Worm (Caenorhabditis elegans) whole organism, L2 larva: ENCODE results near the gene C25H3.11.

Source experiments
- C34F6.9 ChIP-seq: fragments of 150-350 bp; optimal IDR thresholded peaks from 2 replicates; lab custom pipeline; 2014; ENCODE audit warnings: missing biosample characterization, missing genetic modification characterization
- F13H6.1 ChIP-seq: sonication (generic microtip); optimal IDR thresholded peaks from 2 replicates; lab custom pipeline; 2016; ENCODE audit warnings: missing genetic modification characterization, missing compliant biosample characterization
- Y55F3AM.14 ChIP-seq: fragments of 200-800 bp; sonication (Bioruptor generic); optimal IDR thresholded peaks from 2 replicates; lab custom pipeline; 2018; ENCODE audit warnings: mild to moderate bottlenecking, missing genetic modification characterization, missing compliant biosample characterization
- aly-2 ChIP-seq: fragments of 150-350 bp; optimal IDR thresholded peaks from 2 replicates; lab custom pipeline; 2014; ENCODE audit warnings: missing biosample characterization, missing genetic modification characterization
- blmp-1 ChIP-seq: sonication (generic microtip); optimal IDR thresholded peaks from 2 replicates; lab custom pipeline; 2017; ENCODE audit warnings: missing genetic modification characterization, mild to moderate bottlenecking, missing compliant biosample characterization, antibody characterized with exemption, moderate library complexity; ENCODE audit not compliant: insufficient read depth
- ceh-16 ChIP-seq: fragments of 150-350 bp; optimal IDR thresholded peaks from 2 replicates; lab custom pipeline; 2014; ENCODE audit warnings: missing biosample characterization, missing genetic modification characterization
- ceh-82 ChIP-seq: fragments of 150-350 bp; optimal IDR thresholded peaks from 2 replicates; lab custom pipeline; 2014; ENCODE audit warnings: missing biosample characterization, missing genetic modification characterization
- crh-2 ChIP-seq: sonication (generic microtip); optimal IDR thresholded peaks from 2 replicates; lab custom pipeline; 2017; ENCODE audit warnings: missing biosample characterization, missing genetic modification characterization
- dmd-4 ChIP-seq: sonication (generic microtip); optimal IDR thresholded peaks from 2 replicates; lab custom pipeline; 2017; ENCODE audit warnings: missing biosample characterization, missing genetic modification characterization
- elt-1 ChIP-seq: fragments of 150-350 bp; optimal IDR thresholded peaks from 2 replicates; lab custom pipeline; 2014; ENCODE audit warnings: missing biosample characterization, missing genetic modification characterization
- fos-1 ChIP-seq: fragments of 150-350 bp; optimal IDR thresholded peaks from 2 replicates; lab custom pipeline; 2014; ENCODE audit warnings: missing biosample characterization, missing genetic modification characterization
- gmeb-1 ChIP-seq: fragments of 150-350 bp; optimal IDR thresholded peaks from 2 replicates; lab custom pipeline; 2014; ENCODE audit warnings: missing biosample characterization, missing genetic modification characterization
- lin-13 ChIP-seq: fragments of 150-350 bp; optimal IDR thresholded peaks from 2 replicates; lab custom pipeline; 2014; ENCODE audit warnings: missing biosample characterization, missing genetic modification reagents, missing genetic modification characterization
- lin-39 ChIP-seq: fragments of 150-350 bp; optimal IDR thresholded peaks from 2 replicates; lab custom pipeline; 2014; ENCODE audit warnings: missing biosample characterization, missing genetic modification reagents, missing genetic modification characterization
- lsy-2 ChIP-seq, 2 experiments: fragments of 150-350 bp in 1 of 2; sonication (generic microtip) in 1 of 2; optimal IDR thresholded peaks; 2 replicates each; lab custom pipeline; 2014 to 2017; ENCODE audit warnings: missing biosample characterization in 2 of 2, missing genetic modification characterization in 2 of 2
- mab-5 ChIP-seq: fragments of 150-350 bp; optimal IDR thresholded peaks from 2 replicates; lab custom pipeline; 2014; ENCODE audit warnings: missing biosample characterization, missing genetic modification characterization
- nhr-11 ChIP-seq: fragments of 150-350 bp; optimal IDR thresholded peaks from 2 replicates; lab custom pipeline; 2014; ENCODE audit warnings: missing biosample characterization, missing genetic modification characterization
- nhr-12 ChIP-seq: fragments of 150-350 bp; optimal IDR thresholded peaks from 2 replicates; lab custom pipeline; 2014; ENCODE audit warnings: missing biosample characterization, missing genetic modification characterization
- nhr-21 ChIP-seq: fragments of 150-350 bp; optimal IDR thresholded peaks from 2 replicates; lab custom pipeline; 2014; ENCODE audit warnings: missing biosample characterization, missing genetic modification characterization
- nhr-237 ChIP-seq: fragments of 150-350 bp; optimal IDR thresholded peaks from 2 replicates; lab custom pipeline; 2014; ENCODE audit warnings: missing biosample characterization, missing genetic modification characterization
- nhr-25 ChIP-seq: fragments of 150-350 bp; sonication (generic microtip); optimal IDR thresholded peaks from 3 replicates; lab custom pipeline; 2014; ENCODE audit warnings: missing biosample characterization, missing genetic modification characterization
- nhr-6 ChIP-seq: fragments of 150-350 bp; optimal IDR thresholded peaks from 2 replicates; lab custom pipeline; 2014; ENCODE audit warnings: missing biosample characterization, missing genetic modification characterization
- nhr-77 ChIP-seq: fragments of 150-350 bp; optimal IDR thresholded peaks from 2 replicates; lab custom pipeline; 2014; ENCODE audit warnings: missing biosample characterization, missing genetic modification characterization
- sma-3 ChIP-seq: sonication (generic microtip); optimal IDR thresholded peaks from 2 replicates; lab custom pipeline; 2016; ENCODE audit warnings: missing genetic modification reagents, missing genetic modification characterization, missing compliant biosample characterization
- sma-9 ChIP-seq, 2 experiments: fragments of 150-350 bp in 1 of 2; sonication (generic microtip) in 1 of 2; optimal IDR thresholded peaks; 2 replicates each; lab custom pipeline; 2014 to 2016; ENCODE audit warnings: missing genetic modification characterization in 2 of 2, mild to moderate bottlenecking in 1 of 2, missing biosample characterization in 1 of 2, missing compliant biosample characterization in 1 of 2, missing genetic modification reagents in 1 of 2, moderate library complexity in 1 of 2
- unc-55 ChIP-seq: fragments of 150-350 bp; sonication (generic microtip); optimal IDR thresholded peaks from 3 replicates; lab custom pipeline; 2014; ENCODE audit warnings: missing biosample characterization, missing genetic modification reagents, missing genetic modification characterization
- zag-1 ChIP-seq: fragments of 150-350 bp; optimal IDR thresholded peaks from 2 replicates; lab custom pipeline; 2014; ENCODE audit warnings: missing biosample characterization, missing genetic modification characterization
- ztf-1 ChIP-seq: fragments of 200-800 bp; sonication (Bioruptor generic); conservative IDR thresholded peaks from 2 replicates; pipeline ENCODE4 v1.3.6; 2022; ENCODE audit warnings: missing genetic modification characterization, missing compliant biosample characterization

Gene C25H3.11

DNA sequence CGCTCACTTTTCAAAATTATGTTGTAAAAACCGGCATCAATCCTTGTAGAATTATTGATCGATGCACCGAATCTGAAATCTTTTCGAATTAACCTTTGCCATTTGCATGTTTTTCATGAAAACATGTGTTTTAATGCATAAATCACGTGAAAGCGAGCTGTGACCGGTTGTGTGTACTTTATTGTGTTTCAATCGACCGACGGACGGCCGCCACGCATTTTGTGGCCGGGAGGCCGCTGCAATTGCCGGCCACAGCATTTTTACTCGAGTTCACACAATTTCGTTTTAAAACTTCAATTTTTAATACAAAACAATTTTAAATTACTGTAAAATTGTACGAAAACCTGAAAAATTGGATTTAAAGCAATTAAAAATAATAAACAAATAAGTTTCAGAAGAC lies at the start of gene C25H3.11:
TSS of gene C25H3.11 (minus strand) at position 82 of the 400 bp plus-strand sequence.
- TF ChIP-seq sma-3 (GFP tag; lab: Kevin White, UChicago), result peak; percentile 10
- peak in 1 of 2 experiments; percentile 43 for TF ChIP-seq lsy-2 (tag; optimal IDR thresholded peaks at IDR 0.05; lab: Kevin White, UChicago)
- TF ChIP-seq crh-2 (tag; lab: Kevin White, UChicago), result peak; percentile 59
- peak; percentile 13 for TF ChIP-seq F13H6.1 (tag; lab: Kevin White, UChicago)
- peak; percentile 41 for TF ChIP-seq nhr-25 (tag; lab: Kevin White, UChicago)
- TF ChIP-seq Y55F3AM.14 (GFP tag; lab: Kevin White, UChicago), result no peak
- TF ChIP-seq dmd-4, result no peak
- no peak for TF ChIP-seq blmp-1 (tag; lab: Kevin White, UChicago)
- TF ChIP-seq nhr-21 (tag; lab: Kevin White, UChicago), result peak; percentile 21
- TF ChIP-seq fos-1 (tag; lab: Kevin White, UChicago), result peak; percentile 33
- TF ChIP-seq unc-55 (GFP tag; lab: Kevin White, UChicago), result peak; percentile 16
- TF ChIP-seq C34F6.9 (tag; lab: Kevin White, UChicago), result peak; percentile 47

DNA sequence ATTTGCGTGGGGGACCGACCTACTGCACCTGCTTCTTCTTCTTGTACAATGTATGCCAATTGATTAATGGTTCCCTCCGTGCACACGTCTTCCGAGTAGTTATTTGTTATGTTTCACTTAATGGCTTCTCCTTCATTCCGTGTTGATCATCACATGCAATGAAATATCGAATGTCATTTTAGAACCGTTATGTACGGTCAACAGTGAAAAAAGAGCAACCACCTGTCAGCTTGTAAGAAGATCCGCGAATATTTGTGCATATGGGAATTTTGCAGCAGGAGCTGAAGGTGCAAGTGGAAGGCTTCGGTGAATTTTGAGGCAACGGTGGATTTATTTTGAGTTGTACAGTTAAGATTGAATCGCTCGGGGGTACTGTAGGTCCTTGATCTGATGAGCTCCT lies 47.8 kb upstream of the C25H3.11 start:
- TF ChIP-seq lin-39 (no peak), lsy-2 (tag; optimal IDR thresholded peaks at IDR 0.05; lab: Kevin White, UChicago) (no peak), nhr-6 (no peak), F13H6.1 (tag; lab: Kevin White, UChicago) (no peak), crh-2 (tag; lab: Kevin White, UChicago) (no peak), nhr-12 (no peak), gmeb-1 (tag; lab: Kevin White, UChicago) (no peak), C34F6.9 (tag; lab: Kevin White, UChicago) (no peak), aly-2 (tag; lab: Kevin White, UChicago) (no peak)

DNA sequence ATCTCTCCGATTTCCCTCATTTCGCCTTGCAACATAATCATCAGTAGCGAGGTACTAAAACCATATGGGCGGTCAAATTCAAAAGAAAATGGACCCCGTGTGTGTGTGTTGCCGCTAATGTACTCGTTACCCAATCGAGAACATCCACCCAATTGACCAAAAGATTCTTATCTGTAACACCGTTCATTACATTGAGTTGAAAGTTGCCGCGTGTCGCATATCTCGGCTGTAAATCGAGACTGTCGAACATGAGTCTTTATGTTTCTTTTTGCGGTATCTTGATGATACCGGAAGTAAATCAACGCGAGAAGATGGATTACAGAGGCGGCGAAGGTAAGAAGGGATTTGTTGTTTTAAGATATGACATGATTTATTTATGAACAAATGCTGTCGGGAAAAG lies 46.9 kb upstream of the C25H3.11 start:
- TF ChIP-seq zag-1 (tag; lab: Kevin White, UChicago) (no peak), ceh-16 (peak; percentile 94), elt-1 (tag; lab: Kevin White, UChicago) (peak; percentile 20)

DNA sequence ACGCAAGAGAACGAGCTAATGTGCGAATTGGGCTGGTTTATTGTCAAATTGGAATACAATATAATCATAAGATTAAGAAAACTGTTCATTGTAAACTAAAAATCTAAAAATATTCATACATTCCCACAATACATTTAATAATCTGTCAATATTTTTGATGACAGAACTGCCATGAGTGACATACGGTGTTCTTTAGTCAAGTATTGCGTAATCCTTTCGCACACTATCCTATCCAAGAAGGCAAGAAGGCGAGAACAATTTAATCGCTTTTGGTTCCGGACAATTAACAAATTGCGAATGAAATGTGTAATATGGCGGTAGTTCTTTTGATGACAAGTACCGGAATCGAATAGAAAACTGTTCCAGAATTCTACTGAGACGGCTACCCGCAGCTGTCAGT lies 46.0 kb upstream of the C25H3.11 start:
- TF ChIP-seq Y55F3AM.14 (GFP tag; lab: Kevin White, UChicago) (no peak), ceh-16 (no peak), ztf-1 (GFP tag; lab: Robert Waterston, UW) (no peak), nhr-25 (tag; lab: Kevin White, UChicago) (no peak), mab-5 (tag; lab: Kevin White, UChicago) (no peak), ceh-82 (tag; lab: Kevin White, UChicago) (no peak), lin-13 (GFP tag; lab: Kevin White, UChicago) (no peak)

DNA sequence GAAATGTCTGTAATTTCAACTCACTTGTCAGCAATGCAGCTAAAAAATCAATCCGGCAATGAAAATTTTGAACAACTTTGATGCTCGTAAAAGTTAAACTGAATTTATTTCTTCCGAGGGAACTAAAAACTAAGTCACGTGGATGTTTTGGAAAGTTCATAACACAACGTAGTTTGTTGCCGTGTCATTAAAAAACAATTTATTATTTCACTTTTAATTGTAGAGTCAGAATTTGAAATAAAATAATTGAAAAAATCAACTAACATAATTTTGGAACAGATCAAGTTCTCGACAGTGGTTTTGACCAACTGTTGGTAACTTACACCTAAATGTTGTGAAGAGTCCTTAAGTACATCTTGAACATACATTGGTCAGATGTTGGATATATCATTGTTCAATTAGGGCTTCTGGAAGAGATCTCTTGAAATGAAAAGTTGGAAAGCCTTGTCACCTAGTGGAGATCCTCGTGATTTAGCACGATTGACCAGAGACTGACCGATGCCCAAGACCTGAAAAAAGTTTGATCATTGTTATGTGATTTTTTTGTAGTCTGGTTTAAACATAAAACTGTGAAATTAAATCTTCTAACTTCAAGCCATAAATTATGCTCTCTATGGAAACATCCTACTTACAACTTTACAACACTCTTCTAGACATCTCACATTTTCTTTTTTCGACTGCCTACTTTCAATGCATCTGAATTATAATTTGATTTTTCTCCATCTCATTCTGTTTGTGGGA lies 41.7 kb upstream of the C25H3.11 start, which contains the start of the genes C18A3.7 and C18A3.11:
TSS of gene C18A3.7 (minus strand) at position 101 of the 741 bp plus-strand sequence.
TSS of gene C18A3.11 (plus strand) at position 691 of the 741 bp plus-strand sequence.
- TF ChIP-seq sma-9 (GFP tag; optimal IDR thresholded peaks at IDR 0.05; lab: Kevin White, UChicago) (no peak), sma-9 (tag; optimal IDR thresholded peaks at IDR 0.05; lab: Kevin White, UChicago) (no peak), gmeb-1 (tag; lab: Kevin White, UChicago) (no peak), unc-55 (GFP tag; lab: Kevin White, UChicago) (no peak), dmd-4 (no peak), lsy-2 (tag; optimal IDR thresholded peaks at IDR 0.05; lab: Kevin White, UChicago) (no peak), nhr-77 (tag; lab: Kevin White, UChicago) (no peak), nhr-237 (tag; lab: Kevin White, UChicago) (no peak), nhr-11 (no peak)

DNA sequence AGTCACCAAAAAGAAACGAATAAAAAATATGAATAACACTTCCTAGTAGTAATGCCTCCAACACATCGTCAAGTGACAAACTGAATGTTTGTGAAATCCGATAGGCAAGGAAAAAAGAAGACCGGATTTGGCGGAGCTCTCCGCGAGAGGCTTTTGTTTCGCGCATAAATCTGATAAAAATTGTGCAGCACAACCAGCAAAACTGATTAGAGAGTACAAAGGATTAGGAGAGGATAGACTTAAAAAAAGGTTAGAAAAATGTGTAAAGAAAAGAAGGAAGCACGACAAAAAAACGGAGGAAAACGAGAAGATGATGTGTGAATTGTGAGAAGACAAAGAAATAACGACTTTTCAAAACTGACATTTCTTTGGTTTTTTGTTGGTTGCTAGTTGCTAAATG lies 38.9 kb upstream of the C25H3.11 start, which contains the start of gene rab-3:
TSS of gene rab-3 (minus strand) at position 147 of the 400 bp plus-strand sequence.
- TF ChIP-seq Y55F3AM.14 (GFP tag; lab: Kevin White, UChicago) (no peak), C34F6.9 (tag; lab: Kevin White, UChicago) (peak; percentile 10)
